Worm (Caenorhabditis elegans) whole organism, mixed stage, embryonic: Measurements from ENCODE around the gene C03C10.2.

Source experiments
- nhr-237 ChIP-seq: fragments of 150-350 bp; optimal IDR thresholded peaks from 2 replicates; lab custom pipeline; 2014; ENCODE audit warnings: missing biosample characterization, missing genetic modification characterization
- zip-8 ChIP-seq: fragments of 150-350 bp; optimal IDR thresholded peaks from 2 replicates; lab custom pipeline; 2014; ENCODE audit warnings: missing biosample characterization, missing genetic modification characterization

- TF ChIP-seq zip-8 (tag; lab: Kevin White, UChicago) = no peak
- TF ChIP-seq nhr-237 (tag; lab: Kevin White, UChicago) = no peak
These were observed 41.7 kb upstream of the C03C10.2 start for ce11 chrIII:4049150-4049549.
